Worm (Caenorhabditis elegans) whole organism, L1 larva: Measurements from ENCODE around the gene sars-1.

Experiments
- alr-1 ChIP-seq: fragments of 200-800 bp; sonication (Bioruptor generic); optimal IDR thresholded peaks from 2 replicates; lab custom pipeline; 2018; ENCODE audit warnings: borderline replicate concordance, mild to moderate bottlenecking, missing genetic modification characterization, missing compliant biosample characterization
- ama-1 ChIP-seq: fragments of 150-350 bp; optimal IDR thresholded peaks from 2 replicates; lab custom pipeline; 2014
- ceh-82 ChIP-seq, 3 experiments: fragments of 150-350 bp in 1 of 3; sonication (generic microtip) in 2 of 3; optimal IDR thresholded peaks; 2 replicates each; lab custom pipeline; 2014 to 2017; ENCODE audit warnings: missing biosample characterization in 3 of 3, missing genetic modification characterization in 3 of 3
- ceh-88 ChIP-seq: fragments of 200-800 bp; sonication (Bioruptor generic); IDR thresholded peaks from 2 replicates; pipeline ENCODE4 v1.3.6; 2022; ENCODE audit warnings: missing genetic modification characterization, missing compliant biosample characterization
- dsc-1 ChIP-seq: sonication (generic microtip); optimal IDR thresholded peaks from 2 replicates; lab custom pipeline; 2016; ENCODE audit warnings: mild to moderate bottlenecking, missing genetic modification characterization, missing compliant biosample characterization
- egl-27 ChIP-seq, 2 experiments: fragments of 150-350 bp in 1 of 2; sonication (generic microtip); optimal IDR thresholded peaks; 3 replicates each; lab custom pipeline; 2017 to 2018; ENCODE audit warnings: missing biosample characterization in 2 of 2, missing genetic modification characterization in 2 of 2, missing genetic modification reagents in 2 of 2
- irx-1 ChIP-seq: sonication (generic microtip); optimal IDR thresholded peaks from 2 replicates; lab custom pipeline; 2016; ENCODE audit warnings: missing genetic modification characterization, missing compliant biosample characterization
- jun-1 ChIP-seq: fragments of 150-350 bp; optimal IDR thresholded peaks from 2 replicates; lab custom pipeline; 2014; ENCODE audit warnings: missing biosample characterization, missing genetic modification reagents, missing genetic modification characterization
- mab-9 ChIP-seq: fragments of 200-800 bp; sonication (Bioruptor generic); IDR thresholded peaks from 2 replicates; pipeline ENCODE4 v1.3.6; 2022; ENCODE audit warnings: missing genetic modification reagents, missing genetic modification characterization, missing compliant biosample characterization
- nhr-237 ChIP-seq: fragments of 150-350 bp; optimal IDR thresholded peaks from 2 replicates; lab custom pipeline; 2014; ENCODE audit warnings: missing biosample characterization, missing genetic modification characterization
- pax-3 ChIP-seq: fragments of 200-800 bp; sonication (Bioruptor generic); optimal IDR thresholded peaks from 2 replicates; lab custom pipeline; 2018; ENCODE audit warnings: mild to moderate bottlenecking, missing genetic modification characterization, moderate library complexity, missing compliant biosample characterization
- unc-86 ChIP-seq: sonication (generic microtip); optimal IDR thresholded peaks from 2 replicates; lab custom pipeline; 2016; ENCODE audit warnings: missing genetic modification characterization, missing compliant biosample characterization
- vab-15 ChIP-seq: sonication (generic microtip); optimal IDR thresholded peaks from 2 replicates; lab custom pipeline; 2017; ENCODE audit warnings: missing genotype, mild to moderate bottlenecking, missing genetic modification characterization, missing compliant biosample characterization

DNA sequence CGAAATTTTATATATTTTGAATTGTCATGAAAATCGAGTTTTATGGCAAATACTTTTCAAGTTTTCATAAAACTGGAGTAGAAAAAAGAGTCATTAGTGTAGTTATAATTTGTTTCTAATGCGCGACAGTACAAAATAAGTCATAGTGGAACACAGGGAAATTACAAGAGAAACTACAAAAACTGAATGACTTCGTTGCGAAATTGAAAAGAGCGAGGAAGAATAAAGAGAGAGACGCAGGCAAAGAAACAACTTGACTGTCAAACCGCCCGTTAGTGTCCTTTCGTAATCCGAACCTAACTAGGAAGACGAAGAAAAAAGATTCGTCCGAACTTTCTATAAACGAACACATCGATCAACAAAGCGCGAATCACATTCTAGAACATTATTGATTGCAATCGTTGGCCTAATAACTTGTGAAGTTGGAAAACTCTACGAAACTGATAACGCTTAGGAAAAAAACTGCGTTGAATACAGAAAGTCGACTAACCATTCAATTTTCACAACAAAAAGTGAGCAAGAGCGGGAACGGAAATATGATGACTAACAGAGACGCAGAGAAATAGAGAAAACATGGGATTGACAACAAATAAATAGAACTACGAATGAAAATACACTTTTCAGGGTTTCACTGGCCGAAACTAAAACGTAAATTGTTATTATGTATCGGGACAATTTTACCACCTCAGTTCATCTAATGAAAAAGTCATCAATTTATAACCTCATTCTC lies 10.0 kb upstream of the sars-1 start:
- TF ChIP-seq pax-3 = no peak
- TF ChIP-seq jun-1 = no peak
- TF ChIP-seq ceh-88 = no peak
- TF ChIP-seq vab-15 (tag; lab: Kevin White, UChicago) = no peak
- TF ChIP-seq nhr-237 (tag; lab: Kevin White, UChicago) = no peak
- no peak for TF ChIP-seq alr-1 (tag; lab: Kevin White, UChicago)
- no peak for TF ChIP-seq egl-27 (tag; optimal IDR thresholded peaks at IDR 0.05; lab: Kevin White, UChicago)
- no peak for TF ChIP-seq mab-9
- TF ChIP-seq dsc-1 = no peak
- no peak for TF ChIP-seq irx-1 (tag; lab: Kevin White, UChicago)
- TF ChIP-seq ama-1 (lab: Kevin White, UChicago) = no peak
- TF ChIP-seq unc-86 = no peak
- no peak for TF ChIP-seq ceh-82 (tag; optimal IDR thresholded peaks at IDR 0.05; lab: Kevin White, UChicago)
